Fruit fly (Drosophila melanogaster) whole organism, embryonic: Measurements from ENCODE around the gene Trim9.

Experiments used
- CG1024 ChIP-seq: fragments of 200-800 bp; sonication (Bioruptor generic); IDR thresholded peaks from 2 replicates; pipeline ENCODE4 v1.3.6; 2022; ENCODE audit warnings: missing biosample characterization, missing genetic modification characterization
- CG10431 ChIP-seq: fragments of 200-800 bp; sonication (Bioruptor generic); optimal IDR thresholded peaks from 3 replicates; lab custom pipeline; 2018; ENCODE audit warnings: missing biosample characterization, mild to moderate bottlenecking, missing genetic modification characterization
- CG10959 ChIP-seq: fragments of 200-800 bp; sonication (Bioruptor generic); IDR thresholded peaks from 2 replicates; pipeline ENCODE4 v1.3.6; 2022; ENCODE audit warnings: missing biosample characterization, missing genetic modification characterization
- CG11398 ChIP-seq: fragments of 200-800 bp; sonication (Bioruptor generic); optimal IDR thresholded peaks from 2 replicates; lab custom pipeline; 2016; ENCODE audit warnings: missing biosample characterization, missing genetic modification characterization
- CG12219 ChIP-seq: fragments of 200-800 bp; sonication (Bioruptor generic); optimal IDR thresholded peaks from 3 replicates; lab custom pipeline; 2018; ENCODE audit warnings: missing biosample characterization, mild to moderate bottlenecking, missing genetic modification characterization
- CG12391 ChIP-seq: fragments of 200-800 bp; sonication (Bioruptor generic); optimal IDR thresholded peaks from 3 replicates; lab custom pipeline; 2018; ENCODE audit warnings: missing biosample characterization, mild to moderate bottlenecking, missing genetic modification characterization, moderate library complexity
- CG13894 ChIP-seq: fragments of 200-800 bp; sonication (Bioruptor generic); optimal IDR thresholded peaks from 3 replicates; lab custom pipeline; 2018; ENCODE audit warnings: missing biosample characterization, mild to moderate bottlenecking, missing genetic modification characterization, moderate library complexity
- CG17361 ChIP-seq: fragments of 200-800 bp; sonication (Bioruptor generic); IDR thresholded peaks from 3 replicates; pipeline ENCODE4 v1.3.6; 2022; ENCODE audit warnings: missing biosample characterization, missing genetic modification characterization
- CG2120 ChIP-seq: fragments of 200-800 bp; sonication (Bioruptor generic); optimal IDR thresholded peaks from 3 replicates; lab custom pipeline; 2016; ENCODE audit warnings: missing biosample characterization, missing genetic modification characterization
- CG2202 ChIP-seq: fragments of 200-800 bp; sonication (Bioruptor generic); optimal IDR thresholded peaks from 2 replicates; lab custom pipeline; 2018; ENCODE audit warnings: missing biosample characterization, mild to moderate bottlenecking, missing genetic modification characterization
- CG2889 ChIP-seq: fragments of 200-800 bp; sonication (Bioruptor generic); IDR thresholded peaks from 3 replicates; pipeline ENCODE4 v1.3.6; 2022; ENCODE audit warnings: missing biosample characterization, missing genetic modification characterization
- CG31224 ChIP-seq: fragments of 200-800 bp; sonication (Bioruptor generic); IDR thresholded peaks from 2 replicates; pipeline ENCODE4 v1.3.6; 2022; ENCODE audit warnings: missing biosample characterization, missing genetic modification characterization
- CG31388 ChIP-seq: fragments of 200-800 bp; sonication (Bioruptor generic); optimal IDR thresholded peaks from 2 replicates; lab custom pipeline; 2016; ENCODE audit warnings: missing biosample characterization, missing genetic modification characterization
- CG31441 ChIP-seq: fragments of 200-800 bp; sonication (Bioruptor generic); IDR thresholded peaks from 2 replicates; pipeline ENCODE4 v1.3.6; 2022; ENCODE audit warnings: missing biosample characterization, missing genetic modification characterization
- CG33557 ChIP-seq: fragments of 200-800 bp; sonication (Bioruptor generic); optimal IDR thresholded peaks from 2 replicates; lab custom pipeline; 2019; ENCODE audit warnings: missing biosample characterization, mild to moderate bottlenecking, missing genetic modification characterization, moderate library complexity
- CG4820 ChIP-seq: fragments of 200-800 bp; sonication (Bioruptor generic); optimal IDR thresholded peaks from 3 replicates; lab custom pipeline; 2016; ENCODE audit warnings: missing biosample characterization, missing genetic modification characterization
- CG6175 ChIP-seq: fragments of 200-800 bp; sonication (Bioruptor generic); IDR thresholded peaks from 3 replicates; pipeline ENCODE4 v1.3.6; 2022; ENCODE audit warnings: missing biosample characterization, missing genetic modification characterization
- CG7357 ChIP-seq: fragments of 200-800 bp; sonication (Bioruptor generic); IDR thresholded peaks from 3 replicates; pipeline ENCODE4 v1.3.6; 2022; ENCODE audit warnings: missing biosample characterization, missing genetic modification characterization
- CG8388 ChIP-seq: fragments of 200-800 bp; sonication (Bioruptor generic); optimal IDR thresholded peaks from 2 replicates; lab custom pipeline; 2019; ENCODE audit warnings: missing biosample characterization, mild to moderate bottlenecking, missing genetic modification characterization, moderate library complexity
- E2f2 ChIP-seq: fragments of 200-800 bp; sonication (Bioruptor generic); IDR thresholded peaks from 2 replicates; pipeline ENCODE4 v1.3.6; 2022; ENCODE audit warnings: missing biosample characterization, missing genetic modification characterization
- ERR ChIP-seq: fragments of 200-800 bp; sonication (Bioruptor generic); optimal IDR thresholded peaks from 2 replicates; lab custom pipeline; 2016; ENCODE audit warnings: missing biosample characterization, missing genetic modification characterization
- Ets65A ChIP-seq: fragments of 200-800 bp; sonication (Bioruptor generic); peaks from one replicate; lab custom pipeline; 2016; ENCODE audit warnings: missing biosample characterization, missing genetic modification characterization
- Fer1 ChIP-seq: fragments of 200-800 bp; sonication (Bioruptor generic); optimal IDR thresholded peaks from 2 replicates; lab custom pipeline; 2017; ENCODE audit warnings: missing biosample characterization, mild to moderate bottlenecking, missing genetic modification characterization
- GATAe ChIP-seq: fragments of 200-800 bp; sonication (Bioruptor generic); conservative IDR thresholded peaks from 2 replicates; pipeline ENCODE4 v1.3.6; 2022; ENCODE audit warnings: missing biosample characterization, missing genetic modification characterization
- MBD-R2 ChIP-seq: fragments of 200-800 bp; sonication (Bioruptor generic); IDR thresholded peaks from 2 replicates; pipeline ENCODE4 v1.3.6; 2022; ENCODE audit warnings: missing biosample characterization, missing genetic modification characterization
- Med ChIP-seq: fragments of 200-800 bp; sonication (Bioruptor generic); peaks from one replicate; lab custom pipeline; 2016; ENCODE audit warnings: missing biosample characterization, missing genetic modification characterization, mild to moderate bottlenecking, inconsistent platforms, moderate library complexity
- Mrtf ChIP-seq: fragments of 200-800 bp; sonication (Bioruptor generic); IDR thresholded peaks from 3 replicates; pipeline ENCODE4 v1.3.6; 2022; ENCODE audit warnings: missing biosample characterization, missing genetic modification characterization
- Pdp1 ChIP-seq, 2 experiments: fragments of 200-800 bp; sonication (Bioruptor generic); optimal IDR thresholded peaks; 3 replicates each; lab custom pipeline; 2016; ENCODE audit warnings: missing biosample characterization in 2 of 2, missing genetic modification characterization in 2 of 2, mild to moderate bottlenecking in 1 of 2, moderate library complexity in 1 of 2
- Ravus ChIP-seq: fragments of 200-800 bp; sonication (Bioruptor generic); IDR thresholded peaks from 2 replicates; pipeline ENCODE4 v1.3.6; 2022; ENCODE audit warnings: missing biosample characterization, missing genetic modification characterization
- Sry-δ ChIP-seq: fragments of 200-800 bp; sonication (Bioruptor generic); optimal IDR thresholded peaks from 2 replicates; lab custom pipeline; 2016; ENCODE audit warnings: missing biosample characterization, missing genetic modification characterization
- TFAM ChIP-seq: fragments of 200-800 bp; sonication (Bioruptor generic); optimal IDR thresholded peaks from 2 replicates; lab custom pipeline; 2017; ENCODE audit warnings: missing biosample characterization, missing genetic modification characterization, inconsistent platforms
- amos ChIP-seq: fragments of 200-800 bp; sonication (Bioruptor generic); IDR thresholded peaks from 2 replicates; pipeline ENCODE4 v1.3.6; 2022; ENCODE audit warnings: missing biosample characterization, missing genetic modification characterization; ENCODE audit not compliant: partially characterized antibody
- ara ChIP-seq: fragments of 200-800 bp; sonication (Bioruptor generic); IDR thresholded peaks from 2 replicates; pipeline ENCODE4 v1.3.6; 2022; ENCODE audit warnings: missing biosample characterization, missing genetic modification characterization
- bsh ChIP-seq, 2 experiments: fragments of 200-800 bp; sonication (Bioruptor generic); optimal IDR thresholded peaks; 2 replicates each; lab custom pipeline; 2017 to 2018; ENCODE audit warnings: mild to moderate bottlenecking in 2 of 2, missing biosample characterization in 2 of 2, missing genetic modification characterization in 2 of 2, moderate library complexity in 1 of 2
- chinmo ChIP-seq: fragments of 200-800 bp; sonication (Bioruptor generic); IDR thresholded peaks from 4 replicates; pipeline ENCODE4 v1.3.6; 2022; ENCODE audit warnings: missing biosample characterization, missing genetic modification characterization; ENCODE audit not compliant: partially characterized antibody
- disco-r ChIP-seq: fragments of 200-800 bp; sonication (Bioruptor generic); optimal IDR thresholded peaks from 2 replicates; lab custom pipeline; 2016; ENCODE audit warnings: missing biosample characterization, missing genetic modification characterization
- dmrt11E ChIP-seq: fragments of 200-800 bp; sonication (Bioruptor generic); optimal IDR thresholded peaks from 3 replicates; lab custom pipeline; 2018; ENCODE audit warnings: missing biosample characterization, mild to moderate bottlenecking, missing genetic modification characterization, moderate library complexity
- dysf ChIP-seq: fragments of 200-800 bp; sonication (Bioruptor generic); IDR thresholded peaks from 3 replicates; pipeline ENCODE4 v1.3.6; 2022; ENCODE audit warnings: missing biosample characterization, missing genetic modification characterization
- en ChIP-seq: fragments of 200-800 bp; sonication (Bioruptor generic); optimal IDR thresholded peaks from 2 replicates; lab custom pipeline; 2016; ENCODE audit warnings: missing biosample characterization, missing genetic modification characterization
- eyg ChIP-seq: fragments of 200-800 bp; sonication (Bioruptor generic); optimal IDR thresholded peaks from 3 replicates; lab custom pipeline; 2016; ENCODE audit warnings: missing biosample characterization, missing genetic modification characterization
- grau ChIP-seq: fragments of 200-800 bp; optimal IDR thresholded peaks from 3 replicates; lab custom pipeline; 2019; ENCODE audit warnings: missing biosample characterization, mild to moderate bottlenecking, missing genetic modification characterization, moderate library complexity
- grn ChIP-seq: fragments of 200-800 bp; sonication (Bioruptor generic); optimal IDR thresholded peaks from 3 replicates; lab custom pipeline; 2017; ENCODE audit warnings: missing biosample characterization, missing genetic modification characterization
- inv ChIP-seq: fragments of 200-800 bp; sonication (Bioruptor generic); IDR thresholded peaks from 2 replicates; pipeline ENCODE4 v1.3.6; 2022; ENCODE audit warnings: missing biosample characterization, missing genetic modification characterization; ENCODE audit not compliant: partially characterized antibody
- kay ChIP-seq: fragments of 200-800 bp; sonication (Bioruptor generic); optimal IDR thresholded peaks from 2 replicates; lab custom pipeline; 2016; ENCODE audit warnings: missing biosample characterization, missing genetic modification characterization
- klu ChIP-seq: fragments of 200-800 bp; sonication (Bioruptor generic); IDR thresholded peaks from 2 replicates; pipeline ENCODE4 v1.3.6; 2022; ENCODE audit warnings: missing biosample characterization, missing genetic modification characterization
- salm ChIP-seq: fragments of 200-800 bp; sonication (Bioruptor generic); optimal IDR thresholded peaks from 2 replicates; lab custom pipeline; 2018; ENCODE audit warnings: missing biosample characterization, mild to moderate bottlenecking, missing genetic modification characterization
- trh ChIP-seq: fragments of 200-800 bp; sonication (Bioruptor generic); optimal IDR thresholded peaks from 2 replicates; lab custom pipeline; 2016; ENCODE audit warnings: missing biosample characterization, missing genetic modification characterization
- unc-4 ChIP-seq: fragments of 200-800 bp; sonication (Bioruptor generic); IDR thresholded peaks from 2 replicates; pipeline ENCODE4 v1.3.6; 2022; ENCODE audit warnings: missing biosample characterization, missing genetic modification characterization; ENCODE audit not compliant: partially characterized antibody
- unpg ChIP-seq: fragments of 200-800 bp; sonication (Bioruptor generic); optimal IDR thresholded peaks from 3 replicates; lab custom pipeline; 2018; ENCODE audit warnings: missing biosample characterization, mild to moderate bottlenecking, missing genetic modification characterization, moderate library complexity
- vvl ChIP-seq: fragments of 200-800 bp; sonication (Bioruptor generic); IDR thresholded peaks from 2 replicates; pipeline ENCODE4 v1.3.6; 2022; ENCODE audit warnings: missing biosample characterization, missing genetic modification characterization

Trim9 gene

dm6 chr2L:10506557-10507252 is 38.0 kb upstream of the Trim9 start, which contains the start of the genes Myo31DF and CG6094 (continued):
- TF ChIP-seq CG12219 (GFP tag; lab: Kevin White, UChicago): no peak
- no peak for TF ChIP-seq eyg (GFP tag; lab: Kevin White, UChicago)
- TF ChIP-seq Pdp1 (GFP tag; optimal IDR thresholded peaks at IDR 0.05; lab: Kevin White, UChicago): peak in 1 of 2 experiments; percentile 94
- peak; percentile 85 for TF ChIP-seq Ets65A (GFP tag; lab: Kevin White, UChicago)
- no peak for TF ChIP-seq Mrtf (GFP tag; lab: Robert Waterston, UW)
- TF ChIP-seq klu (GFP tag; lab: Robert Waterston, UW): no peak
- TF ChIP-seq E2f2 (GFP tag; lab: Robert Waterston, UW): peak; percentile 97
- TF ChIP-seq MBD-R2 (GFP tag; lab: Robert Waterston, UW): peak; percentile 58; the same call in 1 of the 2 replicates
- TF ChIP-seq ara (GFP tag; lab: Robert Waterston, UW): no peak; the same call in 1 of the 2 replicates
- TF ChIP-seq Fer1: peak; percentile 39
- TF ChIP-seq CG2889 (GFP tag; lab: Robert Waterston, UW): no peak
- no peak; the same call in 1 of the 2 replicates for TF ChIP-seq CG31224 (GFP tag; lab: Robert Waterston, UW)
- TF ChIP-seq vvl: peak; percentile 44
- no peak for TF ChIP-seq CG8388 (GFP tag; lab: Kevin White, UChicago)
- peak; percentile 54 for TF ChIP-seq ERR (GFP tag; lab: Kevin White, UChicago)
- peak; percentile 35 for TF ChIP-seq CG12391
- TF ChIP-seq CG10431: peak; percentile 38
- no peak for TF ChIP-seq kay (GFP tag; lab: Kevin White, UChicago)
- TF ChIP-seq en: no peak
- peak; percentile 68 for TF ChIP-seq Sry-δ (GFP tag; lab: Kevin White, UChicago)
- TF ChIP-seq CG2120: peak; percentile 47
- no peak; the same call in 1 of the 2 replicates for TF ChIP-seq inv (GFP tag; lab: Robert Waterston, UW)
- TF ChIP-seq grau (tag; lab: Kevin White, UChicago): peak; percentile 29
- TF ChIP-seq CG11398 (GFP tag; lab: Kevin White, UChicago): peak; percentile 24
- no peak for TF ChIP-seq GATAe (GFP tag; lab: Robert Waterston, UW)
- peak; percentile 80 for TF ChIP-seq chinmo (GFP tag; lab: Robert Waterston, UW)
- TF ChIP-seq CG17361 (GFP tag; lab: Robert Waterston, UW): 0 out of 3 replicates have a peak, but pooled peaks have one; percentile 31
- TF ChIP-seq grn (GFP tag; lab: Kevin White, UChicago): no peak
- no peak for TF ChIP-seq bsh (GFP tag; optimal IDR thresholded peaks at IDR 0.05; lab: Kevin White, UChicago)
- TF ChIP-seq CG33557 (GFP tag; lab: Kevin White, UChicago): no peak
- no peak for TF ChIP-seq CG4820 (GFP tag; lab: Kevin White, UChicago)
- TF ChIP-seq unc-4: peak; percentile 25; the same call in 1 of the 2 replicates
- TF ChIP-seq unpg: no peak
- TF ChIP-seq salm (tag; lab: Kevin White, UChicago): peak; percentile 1
- no peak for TF ChIP-seq CG6175 (GFP tag; lab: Robert Waterston, UW)
- 0 out of 3 replicates have a peak, but pooled peaks have one; percentile 28 for TF ChIP-seq dysf (GFP tag; lab: Robert Waterston, UW)
- TF ChIP-seq dmrt11E: no peak
- TF ChIP-seq disco-r: no peak
- TF ChIP-seq amos: peak; percentile 57; the same call in 1 of the 2 replicates
- TF ChIP-seq Ravus (GFP tag; lab: Robert Waterston, UW): no peak
- no peak for TF ChIP-seq trh (GFP tag; lab: Kevin White, UChicago)
- no peak for TF ChIP-seq CG31441 (GFP tag; lab: Robert Waterston, UW)
- TF ChIP-seq Med: peak; percentile 93
- peak; percentile 19 for TF ChIP-seq CG13894 (tag; lab: Kevin White, UChicago)
- peak; percentile 41; the same call in 1 of the 2 replicates for TF ChIP-seq CG1024 (GFP tag; lab: Robert Waterston, UW)
- TF ChIP-seq TFAM: no peak
- TF ChIP-seq CG2202 (tag; lab: Kevin White, UChicago): no peak
- TF ChIP-seq CG10959 (GFP tag; lab: Robert Waterston, UW): no peak
- no peak for TF ChIP-seq CG31388 (GFP tag; lab: Kevin White, UChicago)
- TF ChIP-seq CG7357: peak; percentile 99
